Fruit fly (Drosophila melanogaster): ENCODE measurements around the gene alpha-Man-Ib.
A peak's percentile ranks its signal among the peaks of the same experiment; 100 is the strongest.

Gene alpha-Man-Ib

DNA sequence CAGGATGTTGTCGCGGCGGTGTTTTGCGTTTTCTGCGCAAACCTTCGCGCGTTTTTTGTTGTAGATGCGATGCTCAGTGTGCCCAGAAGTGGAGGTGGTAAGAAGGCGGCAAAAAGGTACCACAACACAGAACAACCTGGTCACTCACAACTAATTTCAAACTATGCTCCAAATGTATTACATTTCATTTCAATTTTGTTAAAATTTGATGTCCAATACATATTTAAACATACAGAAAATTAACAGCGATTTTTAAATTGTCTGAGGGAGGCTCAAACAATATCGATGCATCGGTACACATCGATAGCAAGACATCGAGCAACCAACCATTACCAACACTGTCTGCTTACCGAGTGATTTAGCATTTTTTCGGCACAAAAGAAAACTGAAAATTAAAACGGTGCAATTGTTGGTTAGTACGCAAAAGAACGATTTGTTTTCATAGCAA, 40.6 kb upstream of the alpha-Man-Ib start, which contains the start of the genes Slbp and Rpn2:
Gene Slbp (minus strand): TSS at position 70 of the 448 bp plus-strand sequence.
Gene Rpn2 (plus strand): TSS at position 328 of the 448 bp plus-strand sequence.
- TF ChIP-seq Snoo (tag; optimal IDR thresholded peaks at IDR 0.05) (peak; percentile 23), CG34367 (tag; optimal IDR thresholded peaks at IDR 0.05) (no peak), CG8159 (tag; optimal IDR thresholded peaks at IDR 0.05) (peak; percentile 24), CG15710 (tag; optimal IDR thresholded peaks at IDR 0.05) (peak; percentile 28), Pif1A (GFP tag; optimal IDR thresholded peaks at IDR 0.05) (no peak)

DNA sequence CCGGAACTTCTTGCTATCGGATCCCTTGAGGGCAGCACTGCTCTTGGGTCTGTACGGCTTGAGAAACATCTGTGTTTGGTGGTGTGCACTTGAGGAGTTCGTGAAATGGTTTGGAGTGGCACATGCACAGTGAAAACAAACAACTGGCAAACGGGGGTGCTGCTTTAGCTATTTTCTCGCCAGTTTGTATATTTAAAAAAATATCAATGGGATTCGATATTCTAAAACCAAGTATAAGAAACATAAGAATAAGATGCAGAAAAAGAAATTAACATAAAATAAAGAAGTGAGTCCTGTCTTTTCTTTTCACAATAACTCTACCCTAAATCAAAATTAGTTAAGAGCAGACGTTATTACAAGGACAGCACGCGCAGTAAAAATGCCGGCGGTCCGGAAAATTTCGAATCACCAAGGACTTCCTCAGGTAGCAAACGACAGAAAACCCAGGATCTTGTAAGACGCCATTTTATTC, 39.0 kb upstream of the alpha-Man-Ib start, which contains the start of gene eIF2D:
Gene eIF2D (minus strand): TSS at position 174 of the 472 bp plus-strand sequence.
- no peak for TF ChIP-seq rn (GFP tag; IDR thresholded peaks at IDR 0.05)
- TF ChIP-seq Snoo (tag; optimal IDR thresholded peaks at IDR 0.05) = peak; percentile 49
- peak; percentile 68; the same call in 2 of the 3 replicates for TF ChIP-seq CG4496 (GFP tag; IDR thresholded peaks at IDR 0.05)
- no peak for TF ChIP-seq CG10348 (GFP tag; IDR thresholded peaks at IDR 0.05)
- TF ChIP-seq CG12605 (GFP tag; IDR thresholded peaks at IDR 0.05) = peak; percentile 66
- no peak for TF ChIP-seq Pif1A (GFP tag; optimal IDR thresholded peaks at IDR 0.05)
- TF ChIP-seq EcR (GFP tag; optimal IDR thresholded peaks at IDR 0.05) = no peak
- peak; percentile 28 for TF ChIP-seq CG34367 (tag; optimal IDR thresholded peaks at IDR 0.05)
- peak; percentile 20 for TF ChIP-seq CG9948 (tag; optimal IDR thresholded peaks at IDR 0.05)
- TF ChIP-seq CG13204 (GFP tag; optimal IDR thresholded peaks at IDR 0.05) = no peak
- no peak for TF ChIP-seq Pif1B (GFP tag; optimal IDR thresholded peaks at IDR 0.05)
- TF ChIP-seq gl (tag; optimal IDR thresholded peaks at IDR 0.05) = no peak
- TF ChIP-seq fd96Ca (GFP tag; IDR thresholded peaks at IDR 0.05) = peak; percentile 52; the same call in 1 of the 3 replicates
- TF ChIP-seq CG8159 (tag; optimal IDR thresholded peaks at IDR 0.05) = peak; percentile 59
- TF ChIP-seq D1 (tag; optimal IDR thresholded peaks at IDR 0.05) = no peak
- TF ChIP-seq CG17806 (tag; optimal IDR thresholded peaks at IDR 0.05) = peak; percentile 49
- TF ChIP-seq CG8301 (tag; optimal IDR thresholded peaks at IDR 0.05) = peak; percentile 61
- TF ChIP-seq CG14655 (GFP tag; optimal IDR thresholded peaks at IDR 0.05) = no peak
- TF ChIP-seq CG32121 (GFP tag; IDR thresholded peaks at IDR 0.05) = peak; percentile 50
- peak; percentile 42 for TF ChIP-seq CG15710 (tag; optimal IDR thresholded peaks at IDR 0.05)
- TF ChIP-seq Ets98B (GFP tag; IDR thresholded peaks at IDR 0.05) = peak; percentile 73

DNA sequence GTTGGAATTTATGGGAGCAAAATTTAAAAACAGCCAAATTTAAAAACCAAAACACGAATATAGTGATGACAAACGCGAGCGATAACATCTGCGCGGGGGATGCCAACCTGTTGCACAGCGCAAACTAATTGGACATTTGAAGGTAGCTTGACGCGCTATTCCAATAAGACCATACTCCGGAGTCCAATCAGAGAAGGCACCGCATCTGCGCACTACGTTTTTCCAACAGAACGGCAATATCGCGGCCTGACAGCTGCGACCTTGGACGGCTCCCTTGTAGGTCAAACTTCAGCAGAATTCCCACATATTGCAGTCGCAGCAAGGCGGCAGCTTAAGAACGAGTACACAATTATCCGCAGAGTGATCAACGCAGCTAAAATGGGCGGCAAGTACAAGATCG, 35.5 kb upstream of the alpha-Man-Ib start, which contains the start of the genes CG11882 and Pglym78:
Gene CG11882 (minus strand): TSS at position 101 of the 400 bp plus-strand sequence.
Gene Pglym78 (plus strand): TSS at position 177 of the 400 bp plus-strand sequence.
- TF ChIP-seq CG10348 (GFP tag; IDR thresholded peaks at IDR 0.05) = no peak
- peak; percentile 67 for TF ChIP-seq EcR (GFP tag; optimal IDR thresholded peaks at IDR 0.05)
- TF ChIP-seq CG8159 (tag; optimal IDR thresholded peaks at IDR 0.05) = no peak
- TF ChIP-seq CG8301 (tag; optimal IDR thresholded peaks at IDR 0.05) = no peak
- TF ChIP-seq Pif1A (GFP tag; optimal IDR thresholded peaks at IDR 0.05) = no peak
- peak; percentile 54; the same call in 1 of the 2 replicates for TF ChIP-seq CG12605 (GFP tag; IDR thresholded peaks at IDR 0.05)
- no peak for TF ChIP-seq CG13204 (GFP tag; optimal IDR thresholded peaks at IDR 0.05)
- no peak for TF ChIP-seq CG34367 (tag; optimal IDR thresholded peaks at IDR 0.05)
- no peak for TF ChIP-seq rn (GFP tag; IDR thresholded peaks at IDR 0.05)
- peak; percentile 6 for TF ChIP-seq CG15710 (tag; optimal IDR thresholded peaks at IDR 0.05)
- TF ChIP-seq D1 (tag; optimal IDR thresholded peaks at IDR 0.05) = no peak
- peak; percentile 55 for TF ChIP-seq CG32121 (GFP tag; IDR thresholded peaks at IDR 0.05)
- TF ChIP-seq Snoo (tag; optimal IDR thresholded peaks at IDR 0.05) = peak; percentile 37
- TF ChIP-seq CG4496 (GFP tag; IDR thresholded peaks at IDR 0.05) = peak; percentile 59; the same call in 2 of the 3 replicates
- no peak for TF ChIP-seq Pif1B (GFP tag; optimal IDR thresholded peaks at IDR 0.05)
- no peak for TF ChIP-seq gl (tag; optimal IDR thresholded peaks at IDR 0.05)
- TF ChIP-seq Ets98B (GFP tag; IDR thresholded peaks at IDR 0.05) = 0 out of 2 replicates have a peak, but pooled peaks have one; percentile 7
- no peak for TF ChIP-seq CG17806 (tag; optimal IDR thresholded peaks at IDR 0.05)
- TF ChIP-seq CG14655 (GFP tag; optimal IDR thresholded peaks at IDR 0.05) = no peak
- no peak for TF ChIP-seq fd96Ca (GFP tag; IDR thresholded peaks at IDR 0.05)
- TF ChIP-seq CG9948 (tag; optimal IDR thresholded peaks at IDR 0.05) = no peak

DNA sequence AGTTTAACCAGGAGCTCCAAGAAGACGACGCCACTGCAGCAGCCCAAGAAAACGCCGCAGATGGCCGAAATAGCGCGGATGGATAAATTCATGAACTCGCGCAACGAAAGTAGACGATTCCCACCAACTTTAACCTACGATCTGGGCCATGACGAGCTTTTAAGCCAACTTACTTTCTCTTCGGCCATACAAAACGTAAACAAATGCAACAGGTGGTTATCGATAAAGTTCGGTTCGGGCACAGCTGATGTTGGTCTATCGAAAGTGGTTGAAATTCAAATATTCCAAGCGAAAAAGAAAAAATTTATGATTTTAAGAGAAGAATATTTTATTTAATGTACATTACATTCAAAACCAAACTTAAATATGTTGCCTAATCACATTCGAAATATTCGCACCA, 34.1 kb upstream of the alpha-Man-Ib start, which contains the start of gene CG14511:
Gene CG14511 (minus strand): TSS at position 184 of the 400 bp plus-strand sequence.
- TF ChIP-seq CG13204 (GFP tag; optimal IDR thresholded peaks at IDR 0.05) (no peak), CG32121 (GFP tag; IDR thresholded peaks at IDR 0.05) (no peak), CG12605 (GFP tag; IDR thresholded peaks at IDR 0.05) (peak; percentile 40; the same call in 1 of the 2 replicates)

DNA sequence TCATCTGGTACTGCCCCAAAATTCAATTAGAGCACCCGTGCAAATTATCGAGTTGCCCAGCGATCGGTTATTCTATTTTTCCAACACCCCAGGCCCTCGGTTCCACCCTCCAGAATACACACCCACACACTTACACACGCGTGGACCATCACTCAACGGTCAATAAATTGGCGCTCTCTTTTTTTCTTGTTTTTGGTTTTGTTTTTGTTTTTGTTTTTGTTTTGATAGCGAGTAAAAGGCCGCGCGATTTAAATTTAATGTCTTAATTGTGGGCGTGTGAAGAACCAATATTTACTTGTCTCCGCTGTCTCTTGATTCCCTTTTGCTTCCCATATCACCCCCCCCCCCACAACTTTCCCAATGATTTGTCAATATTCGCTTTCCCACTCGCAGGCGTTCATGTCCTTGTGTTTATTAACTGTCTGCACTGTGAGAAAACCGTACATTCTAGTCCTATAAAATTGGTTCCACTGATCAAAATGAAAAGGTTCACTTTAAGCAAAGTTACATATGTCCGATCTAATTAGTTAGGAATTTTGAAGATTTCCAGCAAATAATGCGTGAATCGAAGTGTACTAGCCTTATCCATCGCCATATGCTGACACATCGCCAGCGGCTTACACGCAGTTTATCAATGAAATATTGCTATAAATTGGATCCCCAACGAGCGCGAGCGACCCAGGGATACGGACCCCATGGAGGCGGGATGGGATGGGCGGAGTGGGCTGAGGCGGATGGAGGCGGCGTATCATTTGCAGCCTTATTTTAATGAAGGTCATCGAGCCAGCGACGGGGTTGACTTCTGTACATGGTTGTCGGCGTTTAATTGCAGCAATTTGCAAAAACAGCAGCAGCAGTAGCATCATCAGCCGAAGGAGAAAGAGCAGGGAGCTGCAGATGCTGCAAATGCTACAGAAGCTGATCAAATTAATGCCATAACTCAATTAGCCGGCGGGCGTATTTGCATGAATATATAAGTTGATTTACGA, 27.4 kb upstream of the alpha-Man-Ib start:
- peak; percentile 19 for TF ChIP-seq gl (tag; optimal IDR thresholded peaks at IDR 0.05)
- no peak for TF ChIP-seq CG34367 (tag; optimal IDR thresholded peaks at IDR 0.05)
- TF ChIP-seq CG8159 (tag; optimal IDR thresholded peaks at IDR 0.05) = peak; percentile 69
- TF ChIP-seq CG32121 (GFP tag; IDR thresholded peaks at IDR 0.05) = no peak
- no peak for TF ChIP-seq CG14655 (GFP tag; optimal IDR thresholded peaks at IDR 0.05)
- TF ChIP-seq CG4496 (GFP tag; IDR thresholded peaks at IDR 0.05) = no peak
- peak; percentile 51 for TF ChIP-seq CG17806 (tag; optimal IDR thresholded peaks at IDR 0.05)
- TF ChIP-seq CG8301 (tag; optimal IDR thresholded peaks at IDR 0.05) = peak; percentile 1
- TF ChIP-seq fd96Ca (GFP tag; IDR thresholded peaks at IDR 0.05) = 0 out of 3 replicates have a peak, but pooled peaks have one; percentile 5
- no peak for TF ChIP-seq CG9948 (tag; optimal IDR thresholded peaks at IDR 0.05)
- no peak for TF ChIP-seq CG15710 (tag; optimal IDR thresholded peaks at IDR 0.05)
- no peak for TF ChIP-seq Pif1B (GFP tag; optimal IDR thresholded peaks at IDR 0.05)
- no peak for TF ChIP-seq CG12605 (GFP tag; IDR thresholded peaks at IDR 0.05)
- TF ChIP-seq Snoo (tag; optimal IDR thresholded peaks at IDR 0.05) = no peak
- TF ChIP-seq EcR (GFP tag; optimal IDR thresholded peaks at IDR 0.05) = peak; percentile 37

Data from whole organism, pupa.